Fruit fly (Drosophila melanogaster) whole organism, wandering third instar larva: Measurements from ENCODE around the gene gcm.

Experiments
- Dif ChIP-seq: fragments of 200-275, 200-300 bp; sonication (Bioruptor generic); optimal IDR thresholded peaks from 2 replicates; lab custom pipeline; 2018; ENCODE audit warnings: missing biosample characterization, missing genetic modification characterization; ENCODE audit not compliant: partially characterized antibody
- GATAd ChIP-seq: sonication (Bioruptor generic); optimal IDR thresholded peaks from 2 replicates; lab custom pipeline; 2016; ENCODE audit warnings: missing biosample characterization, missing genetic modification characterization
- OdsH ChIP-seq: fragments of 200-800 bp; sonication (Bioruptor generic); optimal IDR thresholded peaks from 2 replicates; lab custom pipeline; 2016; ENCODE audit warnings: missing biosample characterization, mild to moderate bottlenecking, missing genetic modification characterization
- Rel ChIP-seq, 2 experiments: fragments of 200-800 bp; sonication (Bioruptor generic) in 1 of 2; optimal IDR thresholded peaks; 2 replicates in 1 of 2; 3 replicates in 1 of 2; lab custom pipeline; 2016 to 2019; ENCODE audit warnings: mild to moderate bottlenecking in 2 of 2, missing biosample characterization in 2 of 2, missing genetic modification characterization in 2 of 2, moderate library complexity in 1 of 2
- Vsx2 ChIP-seq: fragments of 200-300, 225-300 bp; sonication (Bioruptor generic); optimal IDR thresholded peaks from 2 replicates; lab custom pipeline; 2018; ENCODE audit warnings: missing biosample characterization, missing genetic modification characterization; ENCODE audit not compliant: partially characterized antibody
- br ChIP-seq: fragments of 200-800 bp; sonication (Bioruptor generic); optimal IDR thresholded peaks from 2 replicates; lab custom pipeline; 2016; ENCODE audit warnings: missing biosample characterization, missing genetic modification characterization
- ey ChIP-seq: fragments of 200-800 bp; sonication (Bioruptor generic); optimal IDR thresholded peaks from 2 replicates; lab custom pipeline; 2016; ENCODE audit warnings: missing biosample characterization, missing genetic modification characterization
- h ChIP-seq: fragments of 200-800 bp; sonication (Bioruptor generic); optimal IDR thresholded peaks from 3 replicates; lab custom pipeline; 2016; ENCODE audit warnings: missing biosample characterization, mild to moderate bottlenecking, missing genetic modification characterization
- psq ChIP-seq: fragments of 200-800 bp; sonication (Bioruptor generic); optimal IDR thresholded peaks from 3 replicates; lab custom pipeline; 2017; ENCODE audit warnings: missing biosample characterization, mild to moderate bottlenecking, missing genetic modification characterization, moderate library complexity
- sv ChIP-seq: fragments of 200-800 bp; sonication (Bioruptor generic); optimal IDR thresholded peaks from 3 replicates; lab custom pipeline; 2016; ENCODE audit warnings: missing biosample characterization, missing genetic modification characterization
- tai ChIP-seq: sonication (Bioruptor generic); optimal IDR thresholded peaks from 2 replicates; lab custom pipeline; 2016; ENCODE audit warnings: missing biosample characterization, missing genetic modification characterization

DNA sequence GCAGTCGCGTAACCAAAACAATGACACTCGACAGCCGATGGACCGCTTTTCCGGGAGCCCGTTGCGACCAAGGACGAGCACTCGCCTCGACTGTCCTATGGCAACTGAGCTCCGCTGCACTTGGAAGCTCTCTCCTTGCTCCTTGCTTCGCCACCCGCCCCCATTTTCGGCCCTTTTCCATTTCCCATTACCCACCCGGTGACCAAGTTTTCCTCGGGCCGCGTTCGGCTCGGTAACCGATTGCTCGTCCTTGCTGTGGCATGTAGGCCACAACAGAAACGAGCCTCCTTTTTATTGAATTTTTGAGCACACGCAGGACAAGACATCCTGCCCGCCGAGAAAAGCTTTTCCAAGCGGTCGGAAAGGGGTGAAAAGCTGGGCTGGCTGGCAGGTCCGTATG, 14.9 kb downstream of the gcm start, which contains the start of gene jp:
- no peak for TF ChIP-seq OdsH (GFP tag; lab: Kevin White, UChicago)
- TF ChIP-seq Vsx2 (GFP tag; lab: Kevin White, UChicago) = no peak
- TF ChIP-seq psq (GFP tag; lab: Kevin White, UChicago) = no peak
- no peak for TF ChIP-seq br
- no peak for TF ChIP-seq h
- no peak for TF ChIP-seq ey (GFP tag; lab: Kevin White, UChicago)
- no peak for TF ChIP-seq Rel (GFP tag; optimal IDR thresholded peaks at IDR 0.05; lab: Kevin White, UChicago)
- no peak for TF ChIP-seq Rel (tag; optimal IDR thresholded peaks at IDR 0.05; lab: Kevin White, UChicago)
- TF ChIP-seq sv (GFP tag; lab: Kevin White, UChicago) = no peak
- TF ChIP-seq Dif (GFP tag; lab: Kevin White, UChicago) = no peak
- no peak for TF ChIP-seq tai (GFP tag; lab: Kevin White, UChicago)
- no peak for TF ChIP-seq GATAd (GFP tag; lab: Kevin White, UChicago)
